Worm (Caenorhabditis elegans) whole organism, late embryonic: ENCODE data around the gene set-3.

ENCODE experiments used
- ama-1 ChIP-seq: fragments of 150-350 bp; optimal IDR thresholded peaks from 2 replicates; lab custom pipeline; 2014
- ceh-18 ChIP-seq: sonication (generic microtip); optimal IDR thresholded peaks from 2 replicates; lab custom pipeline; 2016; ENCODE audit warnings: missing genetic modification characterization, missing compliant biosample characterization
- nfya-1 ChIP-seq: sonication (generic microtip); optimal IDR thresholded peaks from 2 replicates; lab custom pipeline; 2017; ENCODE audit warnings: missing genetic modification characterization, mild to moderate bottlenecking, missing compliant biosample characterization, antibody characterized with exemption, moderate library complexity
- nhr-11 ChIP-seq: fragments of 150-350 bp; optimal IDR thresholded peaks from 2 replicates; lab custom pipeline; 2014; ENCODE audit warnings: missing biosample characterization, missing genetic modification characterization
- npax-4 ChIP-seq: sonication (generic microtip); optimal IDR thresholded peaks from 2 replicates; lab custom pipeline; 2016; ENCODE audit warnings: missing genetic modification characterization, missing compliant biosample characterization
- odd-2 ChIP-seq: sonication (generic microtip); optimal IDR thresholded peaks from 2 replicates; lab custom pipeline; 2017; ENCODE audit warnings: antibody characterized with exemption, mild to moderate bottlenecking, missing genetic modification characterization, missing compliant biosample characterization
- rnt-1 ChIP-seq: sonication (generic microtip); optimal IDR thresholded peaks from 2 replicates; lab custom pipeline; 2016; ENCODE audit warnings: missing genetic modification characterization, missing compliant biosample characterization

DNA sequence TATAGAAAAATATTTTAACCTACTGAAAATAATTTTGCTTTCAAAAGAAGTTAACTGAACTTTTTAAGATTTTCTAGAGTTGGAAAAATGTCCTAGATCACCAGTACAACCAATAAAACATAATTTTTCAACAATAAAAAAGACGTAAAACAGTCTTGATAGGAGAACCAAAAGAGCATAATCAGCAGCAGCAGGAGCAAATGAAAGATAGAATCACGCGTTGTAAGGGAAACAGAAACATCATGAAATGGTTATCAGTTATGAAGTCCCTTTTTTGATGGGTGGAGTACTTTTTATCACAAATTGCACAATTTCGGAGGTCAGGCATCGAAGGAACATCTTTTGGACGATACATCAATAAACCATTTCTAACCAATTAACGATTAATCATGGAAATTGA lies 27.6 kb upstream of the set-3 start:
- TF ChIP-seq rnt-1 (no peak), ama-1 (no peak), npax-4 (tag; lab: Kevin White, UChicago) (no peak), odd-2 (tag; lab: Kevin White, UChicago) (no peak), nfya-1 (tag; lab: Kevin White, UChicago) (no peak), nhr-11 (tag; lab: Kevin White, UChicago) (no peak), ceh-18 (no peak)
